Fruit fly (Drosophila melanogaster) whole organism, embryonic: ENCODE measurements around the gene U2af50.

Experiments
- CG10274 ChIP-seq: fragments of 200-800 bp; sonication (Bioruptor generic); optimal IDR thresholded peaks from 3 replicates; lab custom pipeline; 2017; ENCODE audit warnings: missing biosample characterization, mild to moderate bottlenecking, missing genetic modification characterization
- CG10366 ChIP-seq: fragments of 200-800 bp; sonication (Bioruptor generic); IDR thresholded peaks from 2 replicates; pipeline ENCODE4 v1.3.6; 2022; ENCODE audit warnings: missing biosample characterization, missing genetic modification characterization
- CG10431 ChIP-seq: fragments of 200-800 bp; sonication (Bioruptor generic); optimal IDR thresholded peaks from 3 replicates; lab custom pipeline; 2018; ENCODE audit warnings: missing biosample characterization, mild to moderate bottlenecking, missing genetic modification characterization
- CG11560 ChIP-seq: fragments of 200-800 bp; sonication (Bioruptor generic); IDR thresholded peaks from 3 replicates; pipeline ENCODE4 v1.3.6; 2022; ENCODE audit warnings: missing biosample characterization, missing genetic modification characterization
- CG13287 ChIP-seq: fragments of 200-800 bp; sonication (Bioruptor generic); IDR thresholded peaks from 2 replicates; pipeline ENCODE4 v1.3.6; 2022; ENCODE audit warnings: missing biosample characterization, missing genetic modification characterization; ENCODE audit not compliant: partially characterized antibody
- CG14441 ChIP-seq: fragments of 200-800 bp; sonication (Bioruptor generic); IDR thresholded peaks from 2 replicates; pipeline ENCODE4 v1.3.6; 2022; ENCODE audit warnings: missing biosample characterization, missing genetic modification characterization
- CG14667 ChIP-seq: fragments of 200-800 bp; sonication (Bioruptor generic); IDR thresholded peaks from 2 replicates; pipeline ENCODE4 v1.3.6; 2022; ENCODE audit warnings: missing biosample characterization, missing genetic modification characterization
- CG15269 ChIP-seq: fragments of 200-800 bp; sonication (Bioruptor generic); optimal IDR thresholded peaks from 2 replicates; lab custom pipeline; 2018; ENCODE audit warnings: missing biosample characterization, mild to moderate bottlenecking, missing genetic modification characterization, moderate library complexity
- CG30431 ChIP-seq: fragments of 200-800 bp; sonication (Bioruptor generic); optimal IDR thresholded peaks from 2 replicates; lab custom pipeline; 2017; ENCODE audit warnings: missing biosample characterization, missing genetic modification characterization
- CG31365 ChIP-seq: fragments of 200-800 bp; sonication (Bioruptor generic); optimal IDR thresholded peaks from 2 replicates; lab custom pipeline; 2018; ENCODE audit warnings: missing biosample characterization, mild to moderate bottlenecking, missing genetic modification characterization
- CG3281 ChIP-seq: fragments of 200-800 bp; sonication (Bioruptor generic); optimal IDR thresholded peaks from 3 replicates; lab custom pipeline; 2017; ENCODE audit warnings: missing biosample characterization, mild to moderate bottlenecking, missing genetic modification characterization
- CG4617 ChIP-seq: fragments of 200-800 bp; sonication (Bioruptor generic); optimal IDR thresholded peaks from 3 replicates; lab custom pipeline; 2016; ENCODE audit warnings: missing biosample characterization, missing genetic modification characterization, borderline replicate concordance
- CG7357 ChIP-seq: fragments of 200-800 bp; sonication (Bioruptor generic); IDR thresholded peaks from 3 replicates; pipeline ENCODE4 v1.3.6; 2022; ENCODE audit warnings: missing biosample characterization, missing genetic modification characterization
- CG7839 ChIP-seq: fragments of 200-800 bp; sonication (Bioruptor generic); optimal IDR thresholded peaks from 3 replicates; lab custom pipeline; 2018; ENCODE audit warnings: missing biosample characterization, mild to moderate bottlenecking, missing genetic modification characterization, moderate library complexity
- CG7928 ChIP-seq: fragments of 200-800 bp; sonication (Bioruptor generic); optimal IDR thresholded peaks from 2 replicates; lab custom pipeline; 2017; ENCODE audit warnings: missing biosample characterization, mild to moderate bottlenecking, missing genetic modification characterization
- CG8281 ChIP-seq: fragments of 200-800 bp; sonication (Bioruptor generic); optimal IDR thresholded peaks from 2 replicates; lab custom pipeline; 2018; ENCODE audit warnings: missing biosample characterization, mild to moderate bottlenecking, missing genetic modification characterization, moderate library complexity
- CG8359 ChIP-seq: fragments of 200-800 bp; sonication (Bioruptor generic); optimal IDR thresholded peaks from 2 replicates; lab custom pipeline; 2017; ENCODE audit warnings: missing biosample characterization, mild to moderate bottlenecking, missing genetic modification characterization, borderline replicate concordance
- CG8388 ChIP-seq: fragments of 200-800 bp; sonication (Bioruptor generic); optimal IDR thresholded peaks from 2 replicates; lab custom pipeline; 2019; ENCODE audit warnings: missing biosample characterization, mild to moderate bottlenecking, missing genetic modification characterization, moderate library complexity
- Dbx ChIP-seq: fragments of 200-800 bp; sonication (Bioruptor generic); IDR thresholded peaks from 3 replicates; pipeline ENCODE4 v1.3.6; 2022; ENCODE audit warnings: missing biosample characterization, missing genetic modification characterization
- Gsc ChIP-seq: fragments of 200-800 bp; sonication (Bioruptor generic); IDR thresholded peaks from 2 replicates; pipeline ENCODE4 v1.3.6; 2022; ENCODE audit warnings: missing biosample characterization, missing genetic modification characterization
- Hr39 ChIP-seq: fragments of >200 bp; optimal IDR thresholded peaks from 2 replicates; lab custom pipeline; 2017
- MTF-1 ChIP-seq: fragments of 200-800 bp; sonication (Bioruptor generic); optimal IDR thresholded peaks from 2 replicates; lab custom pipeline; 2018; ENCODE audit warnings: missing biosample characterization, mild to moderate bottlenecking, missing genetic modification characterization, borderline replicate concordance
- Myb ChIP-seq: fragments of 200-800 bp; sonication (Bioruptor generic); optimal IDR thresholded peaks from 2 replicates; lab custom pipeline; 2016; ENCODE audit warnings: missing biosample characterization, missing genetic modification characterization
- Nf-YA ChIP-seq: fragments of 200-800 bp; sonication (Bioruptor generic); IDR thresholded peaks from 2 replicates; pipeline ENCODE4 v1.3.6; 2022; ENCODE audit warnings: missing biosample characterization, missing genetic modification characterization
- Rx ChIP-seq: fragments of 200-800 bp; sonication (Bioruptor generic); IDR thresholded peaks from 2 replicates; pipeline ENCODE4 v1.3.6; 2022; ENCODE audit warnings: missing biosample characterization, missing genetic modification characterization
- Trl ChIP-seq, 3 experiments: fragments of >200 bp in 2 of 3; fragments of 200-800 bp in 1 of 3; sonication (Bioruptor generic) in 1 of 3; optimal IDR thresholded peaks; 2 replicates in 1 of 3; 3 replicates in 2 of 3; lab custom pipeline; 2016 to 2017; ENCODE audit warnings: missing biosample characterization in 1 of 3, missing genetic modification characterization in 1 of 3
- Xbp1 ChIP-seq: fragments of 200-800 bp; sonication (Bioruptor generic); optimal IDR thresholded peaks from 3 replicates; lab custom pipeline; 2016; ENCODE audit warnings: missing biosample characterization, mild to moderate bottlenecking, missing genetic modification characterization
- bbx ChIP-seq: fragments of 200-800 bp; sonication (Bioruptor generic); IDR thresholded peaks from 2 replicates; pipeline ENCODE4 v1.3.6; 2022; ENCODE audit warnings: missing biosample characterization, missing genetic modification characterization; ENCODE audit not compliant: partially characterized antibody
- cato ChIP-seq: fragments of 200-800 bp; sonication (Bioruptor generic); optimal IDR thresholded peaks from 2 replicates; lab custom pipeline; 2016; ENCODE audit warnings: missing biosample characterization, missing genetic modification characterization, borderline replicate concordance
- cg ChIP-seq: fragments of 200-800 bp; sonication (Bioruptor generic); optimal IDR thresholded peaks from 3 replicates; lab custom pipeline; 2019; ENCODE audit warnings: missing biosample characterization, mild to moderate bottlenecking, missing genetic modification characterization, moderate library complexity
- croc ChIP-seq: fragments of 200-800 bp; sonication (Bioruptor generic); conservative IDR thresholded peaks from 3 replicates; pipeline ENCODE4 v1.3.6; 2022; ENCODE audit warnings: missing biosample characterization, missing genetic modification characterization
- crol ChIP-seq: fragments of 200-800 bp; sonication (Bioruptor generic); IDR thresholded peaks from 2 replicates; pipeline ENCODE4 v1.3.6; 2022; ENCODE audit warnings: missing biosample characterization, missing genetic modification characterization
- crp ChIP-seq, 2 experiments: fragments of 200-800 bp; sonication (Bioruptor generic); optimal IDR thresholded peaks; 2 replicates in 1 of 2; 3 replicates in 1 of 2; lab custom pipeline; 2017; ENCODE audit warnings: missing biosample characterization in 2 of 2, missing genetic modification characterization in 2 of 2, mild to moderate bottlenecking in 1 of 2, moderate library complexity in 1 of 2
- disco-r ChIP-seq: fragments of 200-800 bp; sonication (Bioruptor generic); optimal IDR thresholded peaks from 2 replicates; lab custom pipeline; 2016; ENCODE audit warnings: missing biosample characterization, missing genetic modification characterization
- dpn ChIP-seq, 2 experiments: fragments of 200-800 bp; sonication (Bioruptor generic); optimal IDR thresholded peaks; 3 replicates each; lab custom pipeline; 2016; ENCODE audit warnings: missing biosample characterization in 2 of 2, missing genetic modification characterization in 2 of 2
- klu ChIP-seq: fragments of 200-800 bp; sonication (Bioruptor generic); IDR thresholded peaks from 2 replicates; pipeline ENCODE4 v1.3.6; 2022; ENCODE audit warnings: missing biosample characterization, missing genetic modification characterization
- mirr ChIP-seq: fragments of 200-800 bp; sonication (Bioruptor generic); optimal IDR thresholded peaks from 3 replicates; lab custom pipeline; 2018; ENCODE audit warnings: missing biosample characterization, mild to moderate bottlenecking, missing genetic modification characterization
- mld ChIP-seq: fragments of 200-800 bp; sonication (Bioruptor generic); IDR thresholded peaks from 3 replicates; pipeline ENCODE4 v1.3.6; 2022; ENCODE audit warnings: missing biosample characterization, missing genetic modification characterization; ENCODE audit not compliant: partially characterized antibody
- oc ChIP-seq: fragments of 200-800 bp; sonication (Bioruptor generic); optimal IDR thresholded peaks from 2 replicates; lab custom pipeline; 2018; ENCODE audit warnings: missing biosample characterization, mild to moderate bottlenecking, missing genetic modification characterization, moderate library complexity
- org-1 ChIP-seq: fragments of 200-800 bp; sonication (Bioruptor generic); optimal IDR thresholded peaks from 2 replicates; lab custom pipeline; 2017; ENCODE audit warnings: missing biosample characterization, missing genetic modification characterization
- row ChIP-seq: fragments of 200-800 bp; sonication (Bioruptor generic); IDR thresholded peaks from 3 replicates; pipeline ENCODE4 v1.3.6; 2022; ENCODE audit warnings: missing biosample characterization, missing genetic modification characterization
- scrt ChIP-seq: fragments of 200-800 bp; sonication (Bioruptor generic); optimal IDR thresholded peaks from 2 replicates; lab custom pipeline; 2018; ENCODE audit warnings: missing biosample characterization, mild to moderate bottlenecking, missing genetic modification characterization, moderate library complexity
- sd ChIP-seq: fragments of 200-800 bp; sonication (Bioruptor generic); optimal IDR thresholded peaks from 3 replicates; lab custom pipeline; 2018; ENCODE audit warnings: missing biosample characterization, mild to moderate bottlenecking, missing genetic modification characterization, moderate library complexity
- seq ChIP-seq: fragments of 200-800 bp; sonication (Bioruptor generic); IDR thresholded peaks from 2 replicates; pipeline ENCODE4 v1.3.6; 2022; ENCODE audit warnings: missing biosample characterization, missing genetic modification characterization
- sr ChIP-seq: fragments of 200-800 bp; sonication (Bioruptor generic); IDR thresholded peaks from 3 replicates; pipeline ENCODE4 v1.3.6; 2022; ENCODE audit warnings: missing biosample characterization, missing genetic modification characterization
- tio ChIP-seq: fragments of 200-800 bp; sonication (Bioruptor generic); optimal IDR thresholded peaks from 2 replicates; lab custom pipeline; 2017; ENCODE audit warnings: missing biosample characterization, missing genetic modification characterization, inconsistent platforms

Gene U2af50

DNA sequence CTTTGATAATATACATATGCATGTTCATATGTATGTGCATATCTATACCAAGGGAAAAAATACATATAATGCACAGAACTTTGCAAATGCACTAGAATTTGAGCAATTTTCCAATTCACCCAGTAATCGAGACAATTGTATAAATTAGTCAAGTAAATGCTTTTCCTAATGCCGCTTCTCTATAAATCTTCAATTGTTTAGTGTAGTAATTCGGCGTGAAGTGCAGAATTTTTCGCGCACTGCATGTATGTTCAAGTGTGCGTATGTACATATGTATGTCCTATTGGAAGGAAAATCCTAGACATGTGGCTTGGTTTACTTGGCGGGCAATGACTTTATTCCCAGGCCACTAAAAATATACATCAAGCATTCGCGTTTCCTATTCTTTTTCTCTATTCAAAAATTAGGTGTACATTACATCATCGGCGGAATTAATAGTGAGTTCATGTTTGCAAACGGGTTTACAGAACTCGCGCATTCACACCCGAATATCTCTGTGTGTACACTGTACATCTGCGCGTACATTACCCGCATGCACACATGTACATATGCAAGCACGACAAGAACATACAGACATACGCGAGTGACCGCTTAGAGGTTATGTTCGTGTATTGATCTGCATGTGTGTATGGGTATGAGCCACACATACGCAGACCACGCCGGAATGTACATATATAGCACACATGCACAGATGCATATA is 39.8 kb downstream of the U2af50 start (continued):
- peak; percentile 97 for TF ChIP-seq cg (GFP tag; lab: Kevin White, UChicago)
- peak; percentile 82 for TF ChIP-seq mirr (GFP tag; lab: Kevin White, UChicago)
- no peak for TF ChIP-seq CG14667 (GFP tag; lab: Robert Waterston, UW)
- TF ChIP-seq mld (GFP tag; lab: Robert Waterston, UW): no peak
- TF ChIP-seq Nf-YA (GFP tag; lab: Robert Waterston, UW): no peak
- no peak for TF ChIP-seq CG3281 (GFP tag; lab: Kevin White, UChicago)
- no peak for TF ChIP-seq klu (GFP tag; lab: Robert Waterston, UW)
- no peak for TF ChIP-seq CG11560 (tag; lab: Robert Waterston, UW)
- TF ChIP-seq crp (GFP tag; optimal IDR thresholded peaks at IDR 0.05; lab: Kevin White, UChicago): no peak
- TF ChIP-seq CG15269 (tag; lab: Kevin White, UChicago): no peak
- no peak for TF ChIP-seq croc (GFP tag; lab: Robert Waterston, UW)
- TF ChIP-seq Dbx (GFP tag; lab: Robert Waterston, UW): peak; percentile 21; the same call in 1 of the 3 replicates
- TF ChIP-seq Trl (optimal IDR thresholded peaks at IDR 0.05; lab: Kevin White, UChicago): no peak
- no peak for TF ChIP-seq Trl (GFP tag; optimal IDR thresholded peaks at IDR 0.05; lab: Kevin White, UChicago)
- no peak for TF ChIP-seq Rx (GFP tag; lab: Robert Waterston, UW)
- TF ChIP-seq sd (tag; lab: Kevin White, UChicago): peak; percentile 96
- TF ChIP-seq CG8281 (tag; lab: Kevin White, UChicago): no peak
- TF ChIP-seq, all 482 proteins: peak for 73

DNA sequence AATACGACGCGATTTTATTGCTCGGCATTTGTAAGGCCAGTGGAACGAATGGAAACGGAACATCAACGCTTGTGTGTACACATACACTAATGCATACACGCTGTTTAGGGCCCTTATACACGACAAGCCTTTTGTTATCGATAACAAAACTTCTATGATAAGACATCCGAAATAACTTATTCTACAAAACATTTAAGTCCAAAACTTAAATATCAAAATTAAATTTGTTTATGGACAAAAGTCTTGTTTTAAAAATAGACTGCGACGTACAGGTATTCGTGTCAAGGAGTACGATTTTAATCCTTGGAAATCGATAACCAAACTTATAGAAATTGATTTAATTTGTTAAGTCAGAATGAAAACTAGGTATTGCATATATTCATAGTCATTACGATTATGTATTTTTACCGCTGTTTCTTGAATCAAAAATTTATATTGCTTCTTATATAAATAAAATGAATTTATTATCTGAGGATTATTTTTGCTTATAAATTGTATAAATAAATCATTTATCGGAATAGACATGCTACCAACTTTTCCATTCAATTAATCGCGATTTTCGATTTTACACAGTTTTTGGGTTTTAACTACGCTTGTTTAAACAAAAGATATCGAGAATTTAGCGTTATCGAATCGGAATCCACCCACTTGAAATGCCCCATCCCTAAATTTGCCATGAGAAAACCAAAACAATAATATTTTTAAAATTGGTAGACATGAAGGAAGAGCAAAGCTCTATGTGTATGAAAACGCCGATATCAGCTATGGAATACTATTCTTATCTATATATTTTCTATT is 45.6 kb downstream of the U2af50 start, which contains the start of the genes CG9915 and SWIP:
CG9915 (minus strand) TSS at position 61 of the 798 bp plus-strand sequence.
SWIP (plus strand) TSS at position 632 of the 798 bp plus-strand sequence.
- no peak for TF ChIP-seq crol (GFP tag; lab: Robert Waterston, UW)
- TF ChIP-seq sr (GFP tag; lab: Robert Waterston, UW): no peak
- TF ChIP-seq CG7928 (GFP tag; lab: Kevin White, UChicago): no peak
- TF ChIP-seq CG8388 (GFP tag; lab: Kevin White, UChicago): no peak
- peak; percentile 62; the same call in 2 of the 3 replicates for TF ChIP-seq row (GFP tag; lab: Robert Waterston, UW)
- peak; percentile 16 for TF ChIP-seq Xbp1 (GFP tag; lab: Kevin White, UChicago)
- TF ChIP-seq bbx (GFP tag; lab: Robert Waterston, UW): peak; percentile 71
- TF ChIP-seq Hr39 (lab: Kevin White, UChicago): no peak
- no peak for TF ChIP-seq CG10274
- peak; percentile 47; the same call in 1 of the 2 replicates for TF ChIP-seq CG13287 (GFP tag; lab: Robert Waterston, UW)
- TF ChIP-seq CG8359 (GFP tag; lab: Kevin White, UChicago): no peak
- no peak for TF ChIP-seq Myb (GFP tag; lab: Kevin White, UChicago)
- no peak for TF ChIP-seq CG4617 (GFP tag; lab: Kevin White, UChicago)
- no peak; the same call in 1 of the 2 replicates for TF ChIP-seq CG10366 (GFP tag; lab: Robert Waterston, UW)
- TF ChIP-seq CG30431 (GFP tag; lab: Kevin White, UChicago): no peak
- TF ChIP-seq scrt (GFP tag; lab: Kevin White, UChicago): no peak
- no peak for TF ChIP-seq dpn (GFP tag; optimal IDR thresholded peaks at IDR 0.05; lab: Kevin White, UChicago)
- no peak for TF ChIP-seq oc (tag; lab: Kevin White, UChicago)
- no peak for TF ChIP-seq CG14441 (GFP tag; lab: Robert Waterston, UW)
- TF ChIP-seq cato (GFP tag; lab: Kevin White, UChicago): no peak
- no peak for TF ChIP-seq Gsc (GFP tag; lab: Robert Waterston, UW)
- no peak for TF ChIP-seq CG10431 (GFP tag; lab: Kevin White, UChicago)
- TF ChIP-seq tio (GFP tag; lab: Kevin White, UChicago): no peak
- TF ChIP-seq CG31365 (tag; lab: Kevin White, UChicago): no peak
- TF ChIP-seq CG7839 (tag; lab: Kevin White, UChicago): no peak
- TF ChIP-seq CG7357 (GFP tag; lab: Robert Waterston, UW): no peak
- no peak for TF ChIP-seq MTF-1 (GFP tag; lab: Kevin White, UChicago)
- TF ChIP-seq org-1 (GFP tag; lab: Kevin White, UChicago): no peak
- TF ChIP-seq disco-r: no peak
- no peak for TF ChIP-seq seq (GFP tag; lab: Robert Waterston, UW)
